Fruit fly (Drosophila melanogaster) whole organism, embryonic: Measurements from ENCODE around the gene CG3008.

Experiments used
- Asciz ChIP-seq: fragments of 200-800 bp; sonication (Bioruptor generic); optimal IDR thresholded peaks from 2 replicates; lab custom pipeline; 2017; ENCODE audit warnings: missing biosample characterization, mild to moderate bottlenecking, missing genetic modification characterization, missing genetic modification reagents
- BtbVII ChIP-seq: fragments of 200-800 bp; sonication (Bioruptor generic); optimal IDR thresholded peaks from 3 replicates; lab custom pipeline; 2017; ENCODE audit warnings: missing biosample characterization, mild to moderate bottlenecking, missing genetic modification characterization
- CG12155 ChIP-seq: fragments of 200-800 bp; sonication (Bioruptor generic); optimal IDR thresholded peaks from 3 replicates; lab custom pipeline; 2016; ENCODE audit warnings: missing biosample characterization, missing genetic modification characterization
- CG12942 ChIP-seq: fragments of 200-800 bp; sonication (Bioruptor generic); optimal IDR thresholded peaks from 3 replicates; lab custom pipeline; 2016; ENCODE audit warnings: missing biosample characterization, missing genetic modification characterization
- CG1647 ChIP-seq: fragments of 200-800 bp; sonication (Bioruptor generic); optimal IDR thresholded peaks from 3 replicates; lab custom pipeline; 2016; ENCODE audit warnings: missing biosample characterization, missing genetic modification characterization
- CG17568 ChIP-seq: fragments of 200-800 bp; sonication (Bioruptor generic); optimal IDR thresholded peaks from 2 replicates; lab custom pipeline; 2018; ENCODE audit warnings: missing biosample characterization, mild to moderate bottlenecking, missing genetic modification characterization, moderate library complexity
- CG17829 ChIP-seq: fragments of 200-800 bp; optimal IDR thresholded peaks from 2 replicates; lab custom pipeline; 2019; ENCODE audit warnings: missing biosample characterization, mild to moderate bottlenecking, missing genetic modification characterization, moderate library complexity
- CG2116 ChIP-seq: fragments of 200-800 bp; sonication (Bioruptor generic); optimal IDR thresholded peaks from 3 replicates; lab custom pipeline; 2018; ENCODE audit warnings: missing biosample characterization, mild to moderate bottlenecking, missing genetic modification characterization
- CG2678 ChIP-seq: fragments of 200-800 bp; sonication (Bioruptor generic); optimal IDR thresholded peaks from 3 replicates; lab custom pipeline; 2019; ENCODE audit warnings: missing biosample characterization, mild to moderate bottlenecking, missing genetic modification characterization, moderate library complexity
- CG32767 ChIP-seq: fragments of 200-800 bp; sonication (Bioruptor generic); IDR thresholded peaks from 2 replicates; pipeline ENCODE4 v1.3.6; 2022; ENCODE audit warnings: missing biosample characterization, missing genetic modification characterization
- CG3407 ChIP-seq: fragments of 200-800 bp; sonication (Bioruptor generic); optimal IDR thresholded peaks from 2 replicates; lab custom pipeline; 2018; ENCODE audit warnings: missing biosample characterization, mild to moderate bottlenecking, missing genetic modification characterization
- CG42726 ChIP-seq: fragments of 200-800 bp; sonication (Bioruptor generic); IDR thresholded peaks from 2 replicates; pipeline ENCODE4 v1.3.6; 2022; ENCODE audit warnings: missing biosample characterization, missing genetic modification characterization; ENCODE audit not compliant: partially characterized antibody
- CG4282 ChIP-seq: fragments of 200-800 bp; sonication (Bioruptor generic); optimal IDR thresholded peaks from 2 replicates; lab custom pipeline; 2016; ENCODE audit warnings: missing biosample characterization, missing genetic modification characterization
- CG8089 ChIP-seq: fragments of 200-800 bp; sonication (Bioruptor generic); optimal IDR thresholded peaks from 3 replicates; lab custom pipeline; 2016; ENCODE audit warnings: missing biosample characterization, missing genetic modification characterization
- CHES-1-like ChIP-seq: fragments of 200-800 bp; sonication (Bioruptor generic); optimal IDR thresholded peaks from 2 replicates; lab custom pipeline; 2016; ENCODE audit warnings: missing biosample characterization, missing genetic modification characterization
- D ChIP-seq, 2 experiments: fragments of 200-800 bp in 1 of 2; fragments of >200 bp in 1 of 2; sonication (Bioruptor generic) in 1 of 2; optimal IDR thresholded peaks; 2 replicates in 1 of 2; 3 replicates in 1 of 2; lab custom pipeline; 2017; ENCODE audit warnings: mild to moderate bottlenecking in 1 of 2, missing biosample characterization in 1 of 2, missing genetic modification characterization in 1 of 2, missing genetic modification reagents in 1 of 2
- Dref ChIP-seq: fragments of 200-800 bp; sonication (Bioruptor generic); IDR thresholded peaks from 2 replicates; pipeline ENCODE4 v1.3.6; 2022; ENCODE audit warnings: missing biosample characterization, missing genetic modification characterization
- Fer2 ChIP-seq: fragments of 200-800 bp; sonication (Bioruptor generic); optimal IDR thresholded peaks from 2 replicates; lab custom pipeline; 2018; ENCODE audit warnings: missing biosample characterization, mild to moderate bottlenecking, missing genetic modification characterization, moderate library complexity
- HHEX ChIP-seq: fragments of 200-800 bp; sonication (Bioruptor generic); optimal IDR thresholded peaks from 3 replicates; lab custom pipeline; 2017; ENCODE audit warnings: missing biosample characterization, mild to moderate bottlenecking, missing genetic modification characterization, missing genetic modification reagents
- HLH3B ChIP-seq: fragments of 200-800 bp; sonication (Bioruptor generic); IDR thresholded peaks from 2 replicates; pipeline ENCODE4 v1.3.6; 2022; ENCODE audit warnings: missing biosample characterization, missing genetic modification characterization
- Lhr ChIP-seq: fragments of 200-800 bp; sonication (Bioruptor generic); optimal IDR thresholded peaks from 3 replicates; lab custom pipeline; 2017; ENCODE audit warnings: mild to moderate bottlenecking, missing biosample characterization, missing genetic modification reagents, missing genetic modification characterization
- MBD-R2 ChIP-seq: fragments of 200-800 bp; sonication (Bioruptor generic); IDR thresholded peaks from 2 replicates; pipeline ENCODE4 v1.3.6; 2022; ENCODE audit warnings: missing biosample characterization, missing genetic modification characterization
- MTF-1 ChIP-seq: fragments of 200-800 bp; sonication (Bioruptor generic); optimal IDR thresholded peaks from 2 replicates; lab custom pipeline; 2018; ENCODE audit warnings: missing biosample characterization, mild to moderate bottlenecking, missing genetic modification characterization, borderline replicate concordance
- Mes4 ChIP-seq: fragments of 200-800 bp; sonication (Bioruptor generic); optimal IDR thresholded peaks from 2 replicates; lab custom pipeline; 2016; ENCODE audit warnings: missing biosample characterization, missing genetic modification characterization
- Opbp ChIP-seq: fragments of 200-800 bp; sonication (Bioruptor generic); IDR thresholded peaks from 3 replicates; pipeline ENCODE4 v1.3.6; 2022; ENCODE audit warnings: missing biosample characterization, missing genetic modification characterization; ENCODE audit not compliant: partially characterized antibody
- Sox100B ChIP-seq: fragments of 200-800 bp; sonication (Bioruptor generic); optimal IDR thresholded peaks from 3 replicates; lab custom pipeline; 2018; ENCODE audit warnings: missing biosample characterization, mild to moderate bottlenecking, missing genetic modification characterization
- Sox102F ChIP-seq: fragments of 200-800 bp; sonication (Bioruptor generic); optimal IDR thresholded peaks from 2 replicates; lab custom pipeline; 2018; ENCODE audit warnings: missing biosample characterization, mild to moderate bottlenecking, missing genetic modification characterization, moderate library complexity
- Taf1 ChIP-seq: fragments of 200-800 bp; sonication (Bioruptor generic); IDR thresholded peaks from 2 replicates; pipeline ENCODE4 v1.3.6; 2022; ENCODE audit warnings: missing biosample characterization, missing genetic modification characterization
- abd-A ChIP-seq: fragments of 200-800 bp; sonication (Bioruptor generic); optimal IDR thresholded peaks from 3 replicates; lab custom pipeline; 2019; ENCODE audit warnings: missing biosample characterization, mild to moderate bottlenecking, missing genetic modification characterization, moderate library complexity
- cato ChIP-seq: fragments of 200-800 bp; sonication (Bioruptor generic); optimal IDR thresholded peaks from 2 replicates; lab custom pipeline; 2016; ENCODE audit warnings: missing biosample characterization, missing genetic modification characterization, borderline replicate concordance
- chm ChIP-seq: fragments of 200-800 bp; sonication (Bioruptor generic); IDR thresholded peaks from 2 replicates; pipeline ENCODE4 v1.3.6; 2022; ENCODE audit warnings: missing biosample characterization, missing genetic modification characterization
- fd102C ChIP-seq: fragments of 200-800 bp; sonication (Bioruptor generic); optimal IDR thresholded peaks from 2 replicates; lab custom pipeline; 2018; ENCODE audit warnings: missing biosample characterization, mild to moderate bottlenecking, missing genetic modification characterization, moderate library complexity
- fru ChIP-seq: fragments of >200 bp; optimal IDR thresholded peaks from 2 replicates; lab custom pipeline; 2017
- hkb ChIP-seq, 2 experiments: fragments of 200-800 bp in 1 of 2; fragments of >200 bp in 1 of 2; sonication (Bioruptor generic) in 1 of 2; IDR thresholded peaks in 1 of 2; optimal IDR thresholded peaks in 1 of 2; 2 replicates each; pipeline versions ENCODE4 v1.3.6 to Lab custom; 2017 to 2022; ENCODE audit warnings: missing biosample characterization in 1 of 2, missing genetic modification characterization in 1 of 2
- kah ChIP-seq: fragments of 200-800 bp; sonication (Bioruptor generic); optimal IDR thresholded peaks from 2 replicates; lab custom pipeline; 2018; ENCODE audit warnings: missing biosample characterization, mild to moderate bottlenecking, missing genetic modification characterization
- klu ChIP-seq: fragments of 200-800 bp; sonication (Bioruptor generic); IDR thresholded peaks from 2 replicates; pipeline ENCODE4 v1.3.6; 2022; ENCODE audit warnings: missing biosample characterization, missing genetic modification characterization
- lola ChIP-seq, 3 experiments: fragments of >200 bp in 2 of 3; fragments of 200-800 bp in 1 of 3; sonication (Bioruptor generic) in 1 of 3; optimal IDR thresholded peaks; 2 replicates each; lab custom pipeline; 2017 to 2019; ENCODE audit warnings: missing biosample characterization in 3 of 3, missing genetic modification characterization in 3 of 3, mild to moderate bottlenecking in 1 of 3, moderate library complexity in 1 of 3
- lov ChIP-seq, 2 experiments: fragments of 200-800 bp in 1 of 2; fragments of >200 bp in 1 of 2; sonication (Bioruptor generic) in 1 of 2; IDR thresholded peaks in 1 of 2; optimal IDR thresholded peaks in 1 of 2; 2 replicates in 1 of 2; 3 replicates in 1 of 2; pipeline versions ENCODE4 v1.3.6 to Lab custom; 2017 to 2022; ENCODE audit warnings: missing biosample characterization in 1 of 2, missing genetic modification characterization in 1 of 2
- mld ChIP-seq: fragments of 200-800 bp; sonication (Bioruptor generic); IDR thresholded peaks from 3 replicates; pipeline ENCODE4 v1.3.6; 2022; ENCODE audit warnings: missing biosample characterization, missing genetic modification characterization; ENCODE audit not compliant: partially characterized antibody
- nerfin-2 ChIP-seq: fragments of 200-800 bp; sonication (Bioruptor generic); IDR thresholded peaks from 2 replicates; pipeline ENCODE4 v1.3.6; 2022; ENCODE audit warnings: missing biosample characterization, missing genetic modification characterization; ENCODE audit not compliant: partially characterized antibody
- otp ChIP-seq: fragments of 200-800 bp; sonication (Bioruptor generic); IDR thresholded peaks from 3 replicates; pipeline ENCODE4, ENCODE4 v1.3.6; 2022; ENCODE audit warnings: missing biosample characterization, missing genetic modification characterization
- sc ChIP-seq, 3 experiments: fragments of >200 bp in 2 of 3; fragments of 200-800 bp in 1 of 3; sonication (Bioruptor generic) in 1 of 3; optimal IDR thresholded peaks; 2 replicates in 2 of 3; 3 replicates in 1 of 3; lab custom pipeline; 2017; ENCODE audit warnings: mild to moderate bottlenecking in 1 of 3, missing biosample characterization in 1 of 3, missing genetic modification characterization in 1 of 3, missing genetic modification reagents in 1 of 3
- sd ChIP-seq: fragments of 200-800 bp; sonication (Bioruptor generic); optimal IDR thresholded peaks from 3 replicates; lab custom pipeline; 2018; ENCODE audit warnings: missing biosample characterization, mild to moderate bottlenecking, missing genetic modification characterization, moderate library complexity
- shn ChIP-seq: fragments of 200-800 bp; sonication (Bioruptor generic); optimal IDR thresholded peaks from 3 replicates; lab custom pipeline; 2016; ENCODE audit warnings: missing biosample characterization, missing genetic modification characterization
- tx ChIP-seq: fragments of 200-800 bp; sonication (Bioruptor generic); optimal IDR thresholded peaks from 2 replicates; lab custom pipeline; 2016; ENCODE audit warnings: missing biosample characterization, missing genetic modification characterization
- unc-4 ChIP-seq: fragments of 200-800 bp; sonication (Bioruptor generic); IDR thresholded peaks from 2 replicates; pipeline ENCODE4 v1.3.6; 2022; ENCODE audit warnings: missing biosample characterization, missing genetic modification characterization; ENCODE audit not compliant: partially characterized antibody
- usp ChIP-seq: fragments of >200 bp; optimal IDR thresholded peaks from 2 replicates; lab custom pipeline; 2017; ENCODE audit warnings: missing biosample characterization, missing genetic modification characterization
- zen ChIP-seq: fragments of 200-800 bp; sonication (Bioruptor generic); optimal IDR thresholded peaks from 3 replicates; lab custom pipeline; 2018; ENCODE audit warnings: missing biosample characterization, mild to moderate bottlenecking, missing genetic modification characterization, moderate library complexity

CG3008 gene

DNA sequence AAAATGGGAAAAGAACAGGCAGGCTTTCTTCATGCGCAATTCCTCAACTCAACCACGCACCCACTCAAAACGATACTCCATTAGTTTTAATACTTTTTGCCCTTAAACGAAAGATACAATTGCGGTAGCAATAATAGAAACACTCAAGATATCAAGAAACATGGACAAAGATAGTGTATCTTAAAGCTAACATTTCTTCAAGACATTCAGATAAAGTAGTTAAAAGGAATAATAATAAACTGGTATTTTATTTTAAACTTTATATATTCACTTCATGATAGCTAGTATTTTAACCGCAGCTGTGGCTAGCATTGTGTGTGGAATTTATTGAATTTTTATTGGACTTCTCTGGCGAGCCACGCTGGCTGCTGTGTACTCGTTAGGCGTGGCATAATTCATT lies 27.0 kb upstream of the CG3008 start (continued):
- TF ChIP-seq CG2678 (tag; lab: Kevin White, UChicago): peak; percentile 84
- TF ChIP-seq tx (GFP tag; lab: Kevin White, UChicago): no peak
- TF ChIP-seq abd-A (tag; lab: Kevin White, UChicago): no peak
- TF ChIP-seq usp: no peak
- TF ChIP-seq HHEX (GFP tag; lab: Kevin White, UChicago): peak; percentile 58
- TF ChIP-seq zen (tag; lab: Kevin White, UChicago): peak; percentile 65
- peak; percentile 71 for TF ChIP-seq CG32767 (GFP tag; lab: Robert Waterston, UW)
- TF ChIP-seq nerfin-2: no peak
- TF ChIP-seq HLH3B (GFP tag; lab: Robert Waterston, UW): peak; percentile 65
- no peak for TF ChIP-seq klu (GFP tag; lab: Robert Waterston, UW)
- TF ChIP-seq lola (GFP tag; optimal IDR thresholded peaks at IDR 0.05; lab: Kevin White, UChicago): peak in 1 of 3 experiments; percentile 68
- peak; percentile 48 for TF ChIP-seq sd (tag; lab: Kevin White, UChicago)
- no peak for TF ChIP-seq CHES-1-like (GFP tag; lab: Kevin White, UChicago)
- peak; percentile 58 for TF ChIP-seq CG3407 (GFP tag; lab: Kevin White, UChicago)
- no peak for TF ChIP-seq cato
- no peak for TF ChIP-seq MBD-R2 (GFP tag; lab: Robert Waterston, UW)
- peak; percentile 59 for TF ChIP-seq Sox100B
- TF ChIP-seq BtbVII (GFP tag; lab: Kevin White, UChicago): peak; percentile 48
- TF ChIP-seq Opbp (GFP tag; lab: Robert Waterston, UW): no peak
- TF ChIP-seq Dref: no peak
- peak; percentile 67; the same call in 1 of the 2 replicates for TF ChIP-seq chm (GFP tag; lab: Robert Waterston, UW)
- TF ChIP-seq kah (GFP tag; lab: Kevin White, UChicago): peak; percentile 20
- TF ChIP-seq mld (GFP tag; lab: Robert Waterston, UW): no peak
- TF ChIP-seq MTF-1 (GFP tag; lab: Kevin White, UChicago): no peak
- TF ChIP-seq hkb (optimal IDR thresholded peaks at IDR 0.05; lab: Kevin White, UChicago): no peak
- peak; percentile 68 for TF ChIP-seq hkb (GFP tag; IDR thresholded peaks at IDR 0.05; lab: Robert Waterston, UW)
- peak; percentile 70 for TF ChIP-seq CG17829 (tag; lab: Kevin White, UChicago)
- TF ChIP-seq CG2116 (GFP tag; lab: Kevin White, UChicago): no peak
- TF ChIP-seq otp (GFP tag; lab: Robert Waterston, UW): peak; percentile 65; the same call in 2 of the 3 replicates
- no peak; the same call in 1 of the 2 replicates for TF ChIP-seq Taf1 (GFP tag; lab: Robert Waterston, UW)
- TF ChIP-seq Asciz (GFP tag; lab: Kevin White, UChicago): peak; percentile 57
- no peak for TF ChIP-seq CG1647 (GFP tag; lab: Kevin White, UChicago)
- peak; percentile 56 for TF ChIP-seq CG17568
- TF ChIP-seq fru: no peak
- no peak for TF ChIP-seq CG42726 (GFP tag; lab: Robert Waterston, UW)
- TF ChIP-seq CG12942 (GFP tag; lab: Kevin White, UChicago): peak; percentile 20
- TF ChIP-seq CG4282 (GFP tag; lab: Kevin White, UChicago): no peak
- TF ChIP-seq shn (GFP tag; lab: Kevin White, UChicago): no peak
- no peak for TF ChIP-seq Lhr (GFP tag; lab: Kevin White, UChicago)
- no peak for TF ChIP-seq lov (optimal IDR thresholded peaks at IDR 0.05; lab: Kevin White, UChicago)
- no peak for TF ChIP-seq lov (GFP tag; IDR thresholded peaks at IDR 0.05; lab: Robert Waterston, UW)
- no peak for TF ChIP-seq CG8089 (GFP tag; lab: Kevin White, UChicago)
- TF ChIP-seq CG12155 (GFP tag; lab: Kevin White, UChicago): no peak
- TF ChIP-seq unc-4 (GFP tag; lab: Robert Waterston, UW): no peak
- no peak for TF ChIP-seq sc (optimal IDR thresholded peaks at IDR 0.05; lab: Kevin White, UChicago)
- peak; percentile 45 for TF ChIP-seq sc (GFP tag; optimal IDR thresholded peaks at IDR 0.05; lab: Kevin White, UChicago)
- TF ChIP-seq Mes4 (GFP tag; lab: Kevin White, UChicago): no peak
- no peak for TF ChIP-seq Fer2 (tag; lab: Kevin White, UChicago)
- no peak for TF ChIP-seq fd102C (GFP tag; lab: Kevin White, UChicago)
- TF ChIP-seq D (optimal IDR thresholded peaks at IDR 0.05; lab: Kevin White, UChicago): no peak
- TF ChIP-seq D (GFP tag; optimal IDR thresholded peaks at IDR 0.05; lab: Kevin White, UChicago): peak; percentile 61
- peak; percentile 57 for TF ChIP-seq Sox102F (GFP tag; lab: Kevin White, UChicago)
